Fruit fly (Drosophila melanogaster): ENCODE data around the gene CG6040.

dm6 chr3R:19152835-19153234 lies 56.1 kb downstream of the CG6040 start:
- no peak for TF ChIP-seq Hr38 (GFP tag; optimal IDR thresholded peaks at IDR 0.05)
- TF ChIP-seq topi (GFP tag; optimal IDR thresholded peaks at IDR 0.05): peak; percentile 23
- TF ChIP-seq fd85E (GFP tag; optimal IDR thresholded peaks at IDR 0.05): no peak
- TF ChIP-seq lz (GFP tag; optimal IDR thresholded peaks at IDR 0.05): no peak
- TF ChIP-seq CG11902 (GFP tag; optimal IDR thresholded peaks at IDR 0.05): no peak

All from whole organism, prepupa.